Worm (Caenorhabditis elegans) whole organism, mixed stage, embryonic: ENCODE measurements around the gene F41H10.12.

ENCODE experiments used
- blmp-1 ChIP-seq: fragments of 150-350 bp; optimal IDR thresholded peaks from 2 replicates; lab custom pipeline; 2014; ENCODE audit warnings: missing biosample characterization, missing genetic modification characterization
- ceh-43 ChIP-seq: fragments of 200-800 bp; sonication (Bioruptor generic); optimal IDR thresholded peaks from 2 replicates; lab custom pipeline; 2018; ENCODE audit warnings: mild to moderate bottlenecking, missing genetic modification characterization, moderate library complexity, missing compliant biosample characterization
- elt-1 ChIP-seq: sonication (generic microtip); optimal IDR thresholded peaks from 2 replicates; lab custom pipeline; 2017; ENCODE audit warnings: missing genetic modification characterization, mild to moderate bottlenecking, missing compliant biosample characterization, antibody characterized with exemption, moderate library complexity, borderline replicate concordance; ENCODE audit not compliant: insufficient read depth
- hlh-1 ChIP-seq: fragments of 150-350 bp; optimal IDR thresholded peaks from 2 replicates; lab custom pipeline; 2014; ENCODE audit warnings: missing biosample characterization, missing genetic modification reagents, missing genetic modification characterization
- lin-13 ChIP-seq: fragments of 150-350 bp; optimal IDR thresholded peaks from 2 replicates; lab custom pipeline; 2014; ENCODE audit warnings: missing biosample characterization, missing genetic modification characterization
- nhr-12 ChIP-seq: fragments of 150-350 bp; optimal IDR thresholded peaks from 2 replicates; lab custom pipeline; 2014; ENCODE audit warnings: missing biosample characterization, missing genetic modification characterization
- nhr-237 ChIP-seq: fragments of 150-350 bp; optimal IDR thresholded peaks from 2 replicates; lab custom pipeline; 2014; ENCODE audit warnings: missing biosample characterization, missing genetic modification characterization
- nhr-28 ChIP-seq: fragments of 150-350 bp; optimal IDR thresholded peaks from 2 replicates; lab custom pipeline; 2014; ENCODE audit warnings: missing biosample characterization, missing genetic modification characterization
- nhr-76 ChIP-seq: sonication (generic microtip); optimal IDR thresholded peaks from 2 replicates; lab custom pipeline; 2017; ENCODE audit warnings: missing biosample characterization, missing genetic modification characterization
- unc-39 ChIP-seq: fragments of 150-350 bp; optimal IDR thresholded peaks from 2 replicates; lab custom pipeline; 2014; ENCODE audit warnings: missing biosample characterization, missing genetic modification characterization
- unc-62 ChIP-seq: fragments of 150-350 bp; optimal IDR thresholded peaks from 2 replicates; lab custom pipeline; 2014; ENCODE audit warnings: missing biosample characterization, missing genetic modification reagents, missing genetic modification characterization

- TF ChIP-seq unc-62 (GFP tag; lab: Kevin White, UChicago): no peak
- no peak for TF ChIP-seq blmp-1 (tag; lab: Kevin White, UChicago)
- no peak for TF ChIP-seq hlh-1 (tag; lab: Kevin White, UChicago)
- TF ChIP-seq nhr-76 (tag; lab: Kevin White, UChicago): no peak
- no peak for TF ChIP-seq nhr-12 (tag; lab: Kevin White, UChicago)
- no peak for TF ChIP-seq nhr-237 (tag; lab: Kevin White, UChicago)
- no peak for TF ChIP-seq elt-1 (tag; lab: Kevin White, UChicago)
- TF ChIP-seq lin-13 (tag; lab: Kevin White, UChicago): no peak
- TF ChIP-seq ceh-43 (GFP tag; lab: Kevin White, UChicago): no peak
- TF ChIP-seq unc-39: no peak
- no peak for TF ChIP-seq nhr-28
Measured at ce11 chrIV:5344168-5344567, 41.0 kb upstream of the F41H10.12 start.
